Worm (Caenorhabditis elegans) whole organism, L1 larva: ENCODE measurements around the gene tomm-22.

ENCODE experiments used
- egl-27 ChIP-seq, 2 experiments: fragments of 150-350 bp in 1 of 2; sonication (generic microtip); optimal IDR thresholded peaks; 3 replicates each; lab custom pipeline; 2017 to 2018; ENCODE audit warnings: missing biosample characterization in 2 of 2, missing genetic modification characterization in 2 of 2, missing genetic modification reagents in 2 of 2
- fos-1 ChIP-seq: fragments of 150-350 bp; optimal IDR thresholded peaks from 2 replicates; lab custom pipeline; 2014; ENCODE audit warnings: missing biosample characterization, missing genetic modification characterization
- jun-1 ChIP-seq: fragments of 150-350 bp; optimal IDR thresholded peaks from 2 replicates; lab custom pipeline; 2014; ENCODE audit warnings: missing biosample characterization, missing genetic modification reagents, missing genetic modification characterization
- lin-13 ChIP-seq: fragments of 150-350 bp; optimal IDR thresholded peaks from 2 replicates; lab custom pipeline; 2014; ENCODE audit warnings: missing biosample characterization, missing genetic modification reagents, missing genetic modification characterization
- mef-2 ChIP-seq: fragments of 150-350 bp; optimal IDR thresholded peaks from 2 replicates; lab custom pipeline; 2014; ENCODE audit warnings: missing biosample characterization, missing genetic modification characterization
- nhr-11 ChIP-seq: fragments of 150-350 bp; optimal IDR thresholded peaks from 2 replicates; lab custom pipeline; 2014; ENCODE audit warnings: missing biosample characterization, missing genetic modification characterization
- nhr-237 ChIP-seq: fragments of 150-350 bp; optimal IDR thresholded peaks from 2 replicates; lab custom pipeline; 2014; ENCODE audit warnings: missing biosample characterization, missing genetic modification characterization
- pag-3 ChIP-seq: sonication (generic microtip); optimal IDR thresholded peaks from 2 replicates; lab custom pipeline; 2017; ENCODE audit warnings: missing genetic modification characterization, mild to moderate bottlenecking, missing compliant biosample characterization, antibody characterized with exemption, borderline replicate concordance; ENCODE audit not compliant: insufficient read depth
- sup-37 ChIP-seq: fragments of 200-800 bp; sonication (Bioruptor generic); optimal IDR thresholded peaks from 2 replicates; lab custom pipeline; 2018; ENCODE audit warnings: mild to moderate bottlenecking, missing genetic modification characterization, missing compliant biosample characterization
- unc-62 ChIP-seq: fragments of 150-350 bp; optimal IDR thresholded peaks from 2 replicates; lab custom pipeline; 2014; ENCODE audit warnings: missing biosample characterization, missing genetic modification reagents, missing genetic modification characterization
- unc-98 ChIP-seq: fragments of 200-800 bp; sonication (Bioruptor generic); IDR thresholded peaks from 2 replicates; pipeline ENCODE4 v1.3.6; 2022; ENCODE audit warnings: missing genetic modification characterization, missing compliant biosample characterization
- ztf-4 ChIP-seq: fragments of 150-350 bp; optimal IDR thresholded peaks from 2 replicates; lab custom pipeline; 2014; ENCODE audit warnings: missing biosample characterization, missing genetic modification characterization

ce11 chrII:467265-467664, 3.0 kb downstream of the tomm-22 start, which contains the start of gene nfyb-1:
- no peak for TF ChIP-seq nhr-237 (tag; lab: Kevin White, UChicago)
- TF ChIP-seq mef-2 (tag; lab: Kevin White, UChicago) = no peak
- no peak for TF ChIP-seq sup-37 (GFP tag; lab: Kevin White, UChicago)
- no peak for TF ChIP-seq jun-1 (tag; lab: Kevin White, UChicago)
- no peak for TF ChIP-seq pag-3
- TF ChIP-seq egl-27 (tag; optimal IDR thresholded peaks at IDR 0.05; lab: Kevin White, UChicago) = no peak
- TF ChIP-seq lin-13 = no peak
- TF ChIP-seq fos-1 = no peak
- TF ChIP-seq unc-62 (GFP tag; lab: Kevin White, UChicago) = no peak
- no peak for TF ChIP-seq ztf-4
- TF ChIP-seq unc-98 = no peak
- TF ChIP-seq nhr-11 = no peak
